Worm (Caenorhabditis elegans) whole organism, L3 larva: ENCODE data around the gene R10E4.1.

Experiments used
- R02D3.7 ChIP-seq: fragments of 150-350 bp; optimal IDR thresholded peaks from 2 replicates; lab custom pipeline; 2014; ENCODE audit warnings: missing biosample characterization, missing genetic modification characterization
- ama-1 ChIP-seq: fragments of 150-350 bp; optimal IDR thresholded peaks from 2 replicates; lab custom pipeline; 2018
- elt-1 ChIP-seq: fragments of 150-350 bp; optimal IDR thresholded peaks from 2 replicates; lab custom pipeline; 2014; ENCODE audit warnings: missing biosample characterization, missing genetic modification characterization
- fkh-10 ChIP-seq: sonication (generic microtip); optimal IDR thresholded peaks from 2 replicates; lab custom pipeline; 2017; ENCODE audit warnings: missing biosample characterization, missing genetic modification reagents, missing genetic modification characterization
- jun-1 ChIP-seq: fragments of 150-350 bp; optimal IDR thresholded peaks from 2 replicates; lab custom pipeline; 2014; ENCODE audit warnings: missing biosample characterization, missing genetic modification reagents, missing genetic modification characterization
- lin-15B ChIP-seq: fragments of 150-350 bp; optimal IDR thresholded peaks from 2 replicates; lab custom pipeline; 2014; ENCODE audit warnings: missing biosample characterization, missing genetic modification characterization
- mdl-1 ChIP-seq: fragments of 150-350 bp; optimal IDR thresholded peaks from 2 replicates; lab custom pipeline; 2014; ENCODE audit warnings: missing biosample characterization, missing genetic modification characterization
- nhr-11 ChIP-seq: fragments of 150-350 bp; optimal IDR thresholded peaks from 2 replicates; lab custom pipeline; 2014; ENCODE audit warnings: missing biosample characterization, missing genetic modification characterization
- nhr-237 ChIP-seq: fragments of 150-350 bp; optimal IDR thresholded peaks from 2 replicates; lab custom pipeline; 2014; ENCODE audit warnings: missing biosample characterization, missing genetic modification characterization
- pha-4 ChIP-seq: fragments of 150-350 bp; optimal IDR thresholded peaks from 2 replicates; lab custom pipeline; 2014; ENCODE audit warnings: missing biosample characterization, missing genetic modification reagents, missing genetic modification characterization
- tbx-2 ChIP-seq: sonication (generic microtip); optimal IDR thresholded peaks from 2 replicates; lab custom pipeline; 2016; ENCODE audit warnings: mild to moderate bottlenecking, missing genetic modification characterization, missing compliant biosample characterization
- ztf-4 ChIP-seq: fragments of 150-350 bp; optimal IDR thresholded peaks from 2 replicates; lab custom pipeline; 2014; ENCODE audit warnings: missing biosample characterization, missing genetic modification characterization

ce11 chrIII:4287379-4287778 is 17.8 kb downstream of the R10E4.1 start, which contains the start of gene R10E4.3:
- TF ChIP-seq elt-1 (no peak), lin-15B (tag; lab: Kevin White, UChicago) (no peak), nhr-11 (tag; lab: Kevin White, UChicago) (no peak), R02D3.7 (tag; lab: Kevin White, UChicago) (no peak), fkh-10 (GFP tag; lab: Kevin White, UChicago) (no peak), pha-4 (tag; lab: Kevin White, UChicago) (no peak), ztf-4 (tag; lab: Kevin White, UChicago) (no peak), mdl-1 (tag; lab: Kevin White, UChicago) (no peak), jun-1 (no peak), ama-1 (lab: Kevin White, UChicago) (no peak), nhr-237 (no peak), tbx-2 (no peak)
